Worm (Caenorhabditis elegans) whole organism, L4/young adult: ENCODE data around the gene M04D8.4.

Experiments used
- dao-5 ChIP-seq: sonication (generic microtip); optimal IDR thresholded peaks from 2 replicates; lab custom pipeline; 2016; ENCODE audit warnings: missing genotype, missing genetic modification characterization, moderate library complexity, missing compliant biosample characterization
- him-1 ChIP-seq: sonication (generic microtip); optimal IDR thresholded peaks from 2 replicates; lab custom pipeline; 2016; ENCODE audit warnings: missing genotype, missing genetic modification reagents, missing genetic modification characterization, missing compliant biosample characterization

DNA sequence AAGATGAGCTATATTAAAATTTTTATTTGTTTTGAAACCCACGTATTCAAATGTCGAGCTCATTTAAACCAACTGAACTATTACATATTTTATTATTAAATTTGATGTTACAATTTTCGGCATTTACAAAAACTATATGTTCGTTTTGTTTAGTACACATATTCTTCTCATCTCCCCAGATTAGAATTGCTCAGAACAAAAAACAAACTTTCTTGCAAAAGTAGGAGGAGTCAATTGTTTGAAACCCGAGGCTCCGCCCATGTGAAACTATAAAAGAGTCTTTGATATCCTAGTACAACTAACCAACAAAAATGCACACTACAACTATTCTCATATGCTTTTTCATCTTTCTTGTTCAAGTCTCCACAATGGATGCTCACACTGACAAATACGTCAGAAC is 4.5 kb downstream of the M04D8.4 start, which contains the start of gene ins-22:
- TF ChIP-seq him-1 (tag; lab: Kevin White, UChicago) (no peak), dao-5 (tag; lab: Kevin White, UChicago) (no peak)
